Fruit fly (Drosophila melanogaster): ENCODE measurements around the gene Ccp84Af.

The Ccp84Af gene

dm6 chr3R:6664371-6665116 is 25.5 kb downstream of the Ccp84Af start (continued):
- TF ChIP-seq amos (GFP tag; IDR thresholded peaks at IDR 0.05; ENCODE audit: partially characterized antibody) (no peak), CG2202 (tag; optimal IDR thresholded peaks at IDR 0.05) (peak; percentile 30), Lpt (GFP tag; optimal IDR thresholded peaks at IDR 0.05) (no peak), oc (tag; optimal IDR thresholded peaks at IDR 0.05) (no peak), CG9609 (GFP tag; optimal IDR thresholded peaks at IDR 0.05) (no peak), abd-A (tag; optimal IDR thresholded peaks at IDR 0.05) (no peak), Doc3 (GFP tag; IDR thresholded peaks at IDR 0.05; ENCODE audit: partially characterized antibody) (no peak), org-1 (GFP tag; optimal IDR thresholded peaks at IDR 0.05) (peak; percentile 13), Dp (GFP tag; optimal IDR thresholded peaks at IDR 0.05) (peak; percentile 41), Mes4 (GFP tag; optimal IDR thresholded peaks at IDR 0.05) (no peak), tin (GFP tag; optimal IDR thresholded peaks at IDR 0.05) (no peak), CG6791 (GFP tag; IDR thresholded peaks at IDR 0.05; ENCODE audit: partially characterized antibody) (peak; percentile 44; the same call in 1 of the 3 replicates), CG17186 (GFP tag; optimal IDR thresholded peaks at IDR 0.05) (no peak), NfI (GFP tag; optimal IDR thresholded peaks at IDR 0.05) (no peak), Tbp (GFP tag; optimal IDR thresholded peaks at IDR 0.05) (no peak), CG2889 (GFP tag; IDR thresholded peaks at IDR 0.05) (no peak), CG10267 (tag; optimal IDR thresholded peaks at IDR 0.05) (peak; percentile 7), CG7839 (tag; optimal IDR thresholded peaks at IDR 0.05) (peak; percentile 15), Hand (GFP tag; optimal IDR thresholded peaks at IDR 0.05) (no peak), zfh1 (GFP tag; IDR thresholded peaks at IDR 0.05) (peak; percentile 58; the same call in 2 of the 3 replicates), CG8089 (GFP tag; optimal IDR thresholded peaks at IDR 0.05) (no peak), CG31388 (GFP tag; optimal IDR thresholded peaks at IDR 0.05) (no peak), unpg (GFP tag; optimal IDR thresholded peaks at IDR 0.05) (no peak), nau (GFP tag; optimal IDR thresholded peaks at IDR 0.05) (no peak), sens (GFP tag) (peak; percentile 74), tio (GFP tag; optimal IDR thresholded peaks at IDR 0.05) (peak; percentile 42), tna (GFP tag; IDR thresholded peaks at IDR 0.05; ENCODE audit: partially characterized antibody) (no peak; the same call in 1 of the 2 replicates), Jarid2 (GFP tag; optimal IDR thresholded peaks at IDR 0.05) (no peak), wek (GFP tag; optimal IDR thresholded peaks at IDR 0.05) (peak; percentile 18), CG4617 (GFP tag; optimal IDR thresholded peaks at IDR 0.05; ENCODE audit: borderline replicate concordance) (no peak), CoRest (tag; optimal IDR thresholded peaks at IDR 0.05) (peak; percentile 6), HLHmδ (GFP tag; optimal IDR thresholded peaks at IDR 0.05) (peak; percentile 30), CG7357 (GFP tag; IDR thresholded peaks at IDR 0.05) (no peak), CG8359 (GFP tag; optimal IDR thresholded peaks at IDR 0.05; ENCODE audit: borderline replicate concordance) (no peak), CG13424 (tag; optimal IDR thresholded peaks at IDR 0.05) (peak; percentile 18), vnd (GFP tag; IDR thresholded peaks at IDR 0.05; ENCODE audit: partially characterized antibody) (no peak), NFAT (GFP tag; IDR thresholded peaks at IDR 0.05) (no peak), ERR (GFP tag; optimal IDR thresholded peaks at IDR 0.05) (no peak), Ada2b (GFP tag; IDR thresholded peaks at IDR 0.05) (no peak), MESR4 (GFP tag; optimal IDR thresholded peaks at IDR 0.05) (no peak), CG5180 (GFP tag; optimal IDR thresholded peaks at IDR 0.05) (peak; percentile 87), ab (GFP tag; optimal IDR thresholded peaks at IDR 0.05) (no peak), Blimp-1 (GFP tag; optimal IDR thresholded peaks at IDR 0.05) (no peak), dmrt11E (tag; optimal IDR thresholded peaks at IDR 0.05) (no peak), CG31441 (GFP tag; IDR thresholded peaks at IDR 0.05) (peak; percentile 77), CG1233 (GFP tag; optimal IDR thresholded peaks at IDR 0.05) (peak; percentile 12), Aef1 (GFP tag; IDR thresholded peaks at IDR 0.05) (no peak), Lhr (GFP tag; optimal IDR thresholded peaks at IDR 0.05) (peak; percentile 3)
